Worm (Caenorhabditis elegans) whole organism, L3 larva: Measurements from ENCODE around the gene srz-82.

Experiments
- R02D3.7 ChIP-seq: fragments of 150-350 bp; optimal IDR thresholded peaks from 2 replicates; lab custom pipeline; 2014; ENCODE audit warnings: missing biosample characterization, missing genetic modification characterization
- ZK546.5 ChIP-seq: sonication (generic microtip); optimal IDR thresholded peaks from 2 replicates; lab custom pipeline; 2017; ENCODE audit warnings: missing biosample characterization, missing genetic modification characterization
- aly-2 ChIP-seq: fragments of 150-350 bp; optimal IDR thresholded peaks from 2 replicates; lab custom pipeline; 2014; ENCODE audit warnings: missing biosample characterization, missing genetic modification characterization
- ama-1 ChIP-seq: fragments of 150-350 bp; optimal IDR thresholded peaks from 2 replicates; lab custom pipeline; 2018
- ceh-16 ChIP-seq: sonication (generic microtip); optimal IDR thresholded peaks from 2 replicates; lab custom pipeline; 2017; ENCODE audit warnings: missing biosample characterization, missing genetic modification characterization
- ceh-28 ChIP-seq: fragments of 150-350 bp; optimal IDR thresholded peaks from 2 replicates; lab custom pipeline; 2014; ENCODE audit warnings: missing biosample characterization, missing genetic modification reagents, missing genetic modification characterization
- ceh-9 ChIP-seq: sonication (generic microtip); optimal IDR thresholded peaks from 2 replicates; lab custom pipeline; 2018; ENCODE audit warnings: missing biosample characterization, missing genetic modification characterization
- egl-27 ChIP-seq: sonication (generic microtip); optimal IDR thresholded peaks from 4 replicates; lab custom pipeline; 2017; ENCODE audit warnings: missing biosample characterization, missing genetic modification reagents, missing genetic modification characterization
- elt-1 ChIP-seq: fragments of 150-350 bp; optimal IDR thresholded peaks from 2 replicates; lab custom pipeline; 2014; ENCODE audit warnings: missing biosample characterization, missing genetic modification characterization
- elt-2 ChIP-seq: sonication (generic microtip); optimal IDR thresholded peaks from 2 replicates; lab custom pipeline; 2016; ENCODE audit warnings: missing genetic modification reagents, mild to moderate bottlenecking, missing genetic modification characterization, missing compliant biosample characterization
- elt-3 ChIP-seq, 3 experiments: fragments of 150-350 bp in 1 of 3; sonication (generic microtip) in 2 of 3; optimal IDR thresholded peaks; 2 replicates in 2 of 3; 4 replicates in 1 of 3; lab custom pipeline; 2014 to 2017; ENCODE audit warnings: missing biosample characterization in 3 of 3, missing genetic modification characterization in 3 of 3
- eor-1 ChIP-seq, 2 experiments: fragments of 150-350 bp; optimal IDR thresholded peaks; 2 replicates each; lab custom pipeline; 2014 to 2018; ENCODE audit warnings: missing biosample characterization in 2 of 2, missing genetic modification characterization in 2 of 2
- fkh-10 ChIP-seq: sonication (generic microtip); optimal IDR thresholded peaks from 2 replicates; lab custom pipeline; 2017; ENCODE audit warnings: missing biosample characterization, missing genetic modification reagents, missing genetic modification characterization
- fos-1 ChIP-seq: fragments of 150-350 bp; optimal IDR thresholded peaks from 2 replicates; lab custom pipeline; 2014; ENCODE audit warnings: missing biosample characterization, missing genetic modification characterization
- hmg-11 ChIP-seq: sonication (generic microtip); optimal IDR thresholded peaks from 2 replicates; lab custom pipeline; 2016; ENCODE audit warnings: missing genetic modification characterization, missing compliant biosample characterization
- jun-1 ChIP-seq: fragments of 150-350 bp; optimal IDR thresholded peaks from 2 replicates; lab custom pipeline; 2014; ENCODE audit warnings: missing biosample characterization, missing genetic modification reagents, missing genetic modification characterization
- lin-15B ChIP-seq: fragments of 150-350 bp; optimal IDR thresholded peaks from 2 replicates; lab custom pipeline; 2014; ENCODE audit warnings: missing biosample characterization, missing genetic modification characterization
- lin-39 ChIP-seq: fragments of 150-350 bp; optimal IDR thresholded peaks from 2 replicates; lab custom pipeline; 2018; ENCODE audit warnings: missing biosample characterization, missing genetic modification reagents, missing genetic modification characterization
- lsy-12 ChIP-seq: sonication (generic microtip); optimal IDR thresholded peaks from 2 replicates; lab custom pipeline; 2016; ENCODE audit warnings: mild to moderate bottlenecking, missing genetic modification characterization, missing compliant biosample characterization
- mdl-1 ChIP-seq: fragments of 150-350 bp; optimal IDR thresholded peaks from 2 replicates; lab custom pipeline; 2014; ENCODE audit warnings: missing biosample characterization, missing genetic modification characterization
- nfya-1 ChIP-seq: sonication (generic microtip); optimal IDR thresholded peaks from 2 replicates; lab custom pipeline; 2017; ENCODE audit warnings: missing genetic modification characterization, mild to moderate bottlenecking, missing compliant biosample characterization, antibody characterized with exemption, moderate library complexity; ENCODE audit not compliant: insufficient read depth
- nhr-12 ChIP-seq: fragments of 150-350 bp; optimal IDR thresholded peaks from 2 replicates; lab custom pipeline; 2014; ENCODE audit warnings: missing biosample characterization, missing genetic modification characterization
- nhr-23 ChIP-seq: fragments of 150-350 bp; optimal IDR thresholded peaks from 2 replicates; lab custom pipeline; 2014; ENCODE audit warnings: missing biosample characterization, missing genetic modification reagents, missing genetic modification characterization
- nhr-28 ChIP-seq: fragments of 150-350 bp; optimal IDR thresholded peaks from 2 replicates; lab custom pipeline; 2014; ENCODE audit warnings: missing biosample characterization, missing genetic modification characterization
- nhr-43 ChIP-seq: sonication (generic microtip); optimal IDR thresholded peaks from 2 replicates; lab custom pipeline; 2016; ENCODE audit warnings: mild to moderate bottlenecking, missing genetic modification characterization, missing compliant biosample characterization; ENCODE audit not compliant: poor library complexity, severe bottlenecking
- nhr-67 ChIP-seq: fragments of 150-350 bp; optimal IDR thresholded peaks from 2 replicates; lab custom pipeline; 2014; ENCODE audit warnings: missing biosample characterization, missing genetic modification characterization
- nhr-76 ChIP-seq: fragments of 150-350 bp; sonication (generic microtip); optimal IDR thresholded peaks from 5 replicates; lab custom pipeline; 2014; ENCODE audit warnings: missing biosample characterization, missing genetic modification characterization
- pha-4 ChIP-seq: fragments of 150-350 bp; optimal IDR thresholded peaks from 2 replicates; lab custom pipeline; 2014; ENCODE audit warnings: missing biosample characterization, missing genetic modification reagents, missing genetic modification characterization
- pqm-1 ChIP-seq: fragments of 150-350 bp; optimal IDR thresholded peaks from 2 replicates; lab custom pipeline; 2017; ENCODE audit warnings: missing biosample characterization, missing genetic modification characterization, inconsistent platforms
- sea-2 ChIP-seq: fragments of 150-350 bp; sonication (generic microtip); optimal IDR thresholded peaks from 4 replicates; lab custom pipeline; 2014; ENCODE audit warnings: missing biosample characterization, missing genetic modification reagents, missing genetic modification characterization
- skn-1 ChIP-seq: fragments of 150-350 bp; optimal IDR thresholded peaks from 2 replicates; lab custom pipeline; 2014; ENCODE audit warnings: missing biosample characterization, missing genetic modification characterization
- tbx-2 ChIP-seq: sonication (generic microtip); optimal IDR thresholded peaks from 2 replicates; lab custom pipeline; 2016; ENCODE audit warnings: mild to moderate bottlenecking, missing genetic modification characterization, missing compliant biosample characterization
- unc-39 ChIP-seq: sonication (generic microtip); optimal IDR thresholded peaks from 4 replicates; lab custom pipeline; 2017; ENCODE audit warnings: missing biosample characterization, missing genetic modification characterization
- unc-62 ChIP-seq: fragments of 150-350 bp; sonication (generic microtip); optimal IDR thresholded peaks from 4 replicates; lab custom pipeline; 2014; ENCODE audit warnings: missing biosample characterization, missing genetic modification reagents, missing genetic modification characterization
- zag-1 ChIP-seq: fragments of 150-350 bp; optimal IDR thresholded peaks from 2 replicates; lab custom pipeline; 2014; ENCODE audit warnings: missing biosample characterization, missing genetic modification characterization

Gene srz-82

ce11 chrIV:3442513-3442912, 40.2 kb upstream of the srz-82 start:
- TF ChIP-seq nfya-1 (tag; lab: Kevin White, UChicago), result no peak
- TF ChIP-seq unc-39 (tag; lab: Kevin White, UChicago), result no peak
- TF ChIP-seq ceh-28, result no peak
- no peak for TF ChIP-seq pha-4 (tag; lab: Kevin White, UChicago)

DNA sequence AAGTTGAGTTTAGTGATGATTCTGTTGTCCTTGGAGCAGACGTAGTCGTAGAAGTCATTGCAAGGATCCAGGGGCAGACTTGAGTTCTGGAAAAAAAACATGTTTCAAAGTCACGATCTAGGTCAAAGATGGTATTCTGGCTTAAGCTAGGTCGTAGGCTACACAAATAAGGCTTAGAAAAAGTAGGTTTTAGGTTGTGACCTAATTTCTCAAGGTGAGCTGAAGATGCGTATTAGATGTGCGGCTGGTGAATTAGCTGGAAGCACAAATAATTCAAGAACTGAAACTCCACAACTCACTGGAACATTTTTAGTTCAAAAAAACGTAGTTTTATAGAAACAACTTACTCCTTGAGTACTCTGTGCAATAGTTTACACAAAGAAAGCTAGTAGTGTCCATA, 38.6 kb upstream of the srz-82 start, which contains the start of gene F09D12.2:
Gene F09D12.2, minus strand, starts transcription at position 101 of the 400 bp plus-strand sequence.
- TF ChIP-seq egl-27 (tag; lab: Kevin White, UChicago), result no peak
- no peak for TF ChIP-seq eor-1 (tag; optimal IDR thresholded peaks at IDR 0.05; lab: Kevin White, UChicago)
- no peak for TF ChIP-seq R02D3.7
- no peak for TF ChIP-seq nfya-1 (tag; lab: Kevin White, UChicago)
- no peak for TF ChIP-seq pha-4 (tag; lab: Kevin White, UChicago)
- no peak for TF ChIP-seq nhr-76
- no peak for TF ChIP-seq nhr-12 (tag; lab: Kevin White, UChicago)
- TF ChIP-seq fos-1 (tag; lab: Kevin White, UChicago), result no peak
- no peak for TF ChIP-seq lin-15B (tag; lab: Kevin White, UChicago)

ce11 chrIV:3444614-3445013, 38.1 kb upstream of the srz-82 start, which contains the start of gene F58E2.5:
Gene F58E2.5, plus strand, starts transcription at chrIV:3444914.
- TF ChIP-seq skn-1 (tag; lab: Kevin White, UChicago), result no peak
- TF ChIP-seq nhr-12 (tag; lab: Kevin White, UChicago), result no peak
- no peak for TF ChIP-seq elt-3 (tag; optimal IDR thresholded peaks at IDR 0.05; lab: Kevin White, UChicago)
- no peak for TF ChIP-seq nhr-43 (tag; lab: Kevin White, UChicago)
- no peak for TF ChIP-seq zag-1 (tag; lab: Kevin White, UChicago)
- no peak for TF ChIP-seq ama-1 (lab: Kevin White, UChicago)
- TF ChIP-seq ZK546.5 (tag; lab: Kevin White, UChicago), result no peak
- TF ChIP-seq ceh-9, result no peak
- TF ChIP-seq elt-2 (tag; lab: Kevin White, UChicago), result no peak
- TF ChIP-seq pqm-1, result no peak
- TF ChIP-seq unc-39 (tag; lab: Kevin White, UChicago), result no peak
- no peak for TF ChIP-seq nhr-23 (tag; lab: Kevin White, UChicago)
- no peak for TF ChIP-seq aly-2 (tag; lab: Kevin White, UChicago)
- TF ChIP-seq mdl-1, result no peak

ce11 chrIV:3447350-3447749, 35.3 kb upstream of the srz-82 start:
- no peak for TF ChIP-seq ceh-9
- no peak for TF ChIP-seq elt-3 (tag; optimal IDR thresholded peaks at IDR 0.05; lab: Kevin White, UChicago)
- no peak for TF ChIP-seq ceh-16 (tag; lab: Kevin White, UChicago)
- TF ChIP-seq unc-62, result no peak
- TF ChIP-seq nhr-43 (tag; lab: Kevin White, UChicago), result no peak
- TF ChIP-seq jun-1 (tag; lab: Kevin White, UChicago), result no peak
- no peak for TF ChIP-seq elt-1 (tag; lab: Kevin White, UChicago)
- no peak for TF ChIP-seq lin-39 (tag; lab: Kevin White, UChicago)
- no peak for TF ChIP-seq zag-1 (tag; lab: Kevin White, UChicago)
- TF ChIP-seq nhr-28 (tag; lab: Kevin White, UChicago), result no peak
- TF ChIP-seq tbx-2 (tag; lab: Kevin White, UChicago), result no peak
- no peak for TF ChIP-seq egl-27 (tag; lab: Kevin White, UChicago)
- TF ChIP-seq pqm-1, result no peak
- no peak for TF ChIP-seq hmg-11
- no peak for TF ChIP-seq nfya-1 (tag; lab: Kevin White, UChicago)
- TF ChIP-seq nhr-67, result no peak

ce11 chrIV:3452516-3452915, 30.2 kb upstream of the srz-82 start:
- TF ChIP-seq lsy-12 (tag; lab: Kevin White, UChicago), result no peak
- TF ChIP-seq sea-2 (GFP tag; lab: Kevin White, UChicago), result no peak
- TF ChIP-seq elt-2 (tag; lab: Kevin White, UChicago), result no peak
- TF ChIP-seq hmg-11, result no peak
- TF ChIP-seq pqm-1, result no peak
- no peak for TF ChIP-seq eor-1 (tag; optimal IDR thresholded peaks at IDR 0.05; lab: Kevin White, UChicago)
- TF ChIP-seq ceh-16 (tag; lab: Kevin White, UChicago), result no peak
- no peak for TF ChIP-seq fos-1 (tag; lab: Kevin White, UChicago)
- no peak for TF ChIP-seq fkh-10 (GFP tag; lab: Kevin White, UChicago)
- TF ChIP-seq unc-62, result no peak
